Worm (Caenorhabditis elegans): Measurements from ENCODE around the gene C49H3.16.

DNA sequence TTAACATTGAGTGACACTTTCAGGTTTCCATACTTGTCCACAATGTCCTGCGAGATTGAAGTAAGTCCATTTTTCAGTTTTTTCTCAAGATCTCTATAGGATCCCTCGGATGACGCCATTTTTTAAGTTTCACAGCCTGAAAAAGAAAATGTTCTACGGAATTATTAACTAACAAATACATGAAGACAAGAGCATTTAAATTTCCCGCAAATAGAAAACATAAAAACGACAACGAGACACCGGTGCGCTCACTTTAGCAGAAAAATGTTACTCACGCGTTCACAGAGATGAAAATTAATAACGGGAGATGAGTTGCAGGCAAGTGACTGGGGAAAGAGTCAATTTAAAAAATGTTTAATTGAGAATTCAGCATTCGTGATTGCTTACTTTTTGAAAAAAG lies 26.2 kb downstream of the C49H3.16 start, which contains the start of gene czw-1:
- TF ChIP-seq unc-39 (tag; optimal IDR thresholded peaks at IDR 0.05): no peak
- no peak for TF ChIP-seq elt-3 (tag; optimal IDR thresholded peaks at IDR 0.05)
- TF ChIP-seq nhr-76 (tag; optimal IDR thresholded peaks at IDR 0.05): no peak
